Worm (Caenorhabditis elegans) whole organism, L4 larva: Measurements from ENCODE around the gene T11F9.14.
"Not testable (repeated sequence)": the region's sequence is repeated elsewhere in the genome, so short reads cannot be mapped to it uniquely, and the experiment has no call there.

Source experiments
- T26A8.4 ChIP-seq: fragments of 200-800 bp; sonication (Bioruptor generic); IDR thresholded peaks from 2 replicates; pipeline ENCODE4 v1.3.6; 2022; ENCODE audit warnings: missing genetic modification characterization, missing compliant biosample characterization
- Y48G9A.11 ChIP-seq: fragments of 200-800 bp; sonication (Bioruptor generic); IDR thresholded peaks from 2 replicates; pipeline ENCODE4 v1.3.6; 2022; ENCODE audit warnings: missing genetic modification reagents, missing genetic modification characterization, missing compliant biosample characterization
- daf-12 ChIP-seq: fragments of 150-350 bp; optimal IDR thresholded peaks from 2 replicates; lab custom pipeline; 2014; ENCODE audit warnings: missing biosample characterization, missing genetic modification reagents, missing genetic modification characterization
- daf-8 ChIP-seq: fragments of 200-800 bp; sonication (Bioruptor generic); IDR thresholded peaks from 2 replicates; pipeline ENCODE4 v1.3.6; 2022; ENCODE audit warnings: missing genetic modification characterization, missing compliant biosample characterization
- fos-1 ChIP-seq: fragments of 150-350 bp; optimal IDR thresholded peaks from 2 replicates; lab custom pipeline; 2014; ENCODE audit warnings: missing biosample characterization, missing genetic modification characterization
- hlh-11 ChIP-seq: fragments of 200-800 bp; sonication (Bioruptor generic); optimal IDR thresholded peaks from 2 replicates; lab custom pipeline; 2018; ENCODE audit warnings: mild to moderate bottlenecking, missing genetic modification characterization, missing compliant biosample characterization
- lim-7 ChIP-seq: fragments of 200-800 bp; sonication (Bioruptor generic); IDR thresholded peaks from 2 replicates; pipeline ENCODE4 v1.3.6; 2022; ENCODE audit warnings: missing genetic modification characterization, missing compliant biosample characterization
- nhr-10 ChIP-seq: fragments of 150-350 bp; optimal IDR thresholded peaks from 2 replicates; lab custom pipeline; 2014; ENCODE audit warnings: missing biosample characterization, missing genetic modification characterization
- nhr-11 ChIP-seq: fragments of 150-350 bp; optimal IDR thresholded peaks from 2 replicates; lab custom pipeline; 2014; ENCODE audit warnings: missing biosample characterization, missing genetic modification characterization
- nhr-76 ChIP-seq: fragments of 150-350 bp; optimal IDR thresholded peaks from 2 replicates; lab custom pipeline; 2014; ENCODE audit warnings: missing biosample characterization, missing genetic modification characterization
- pha-4 ChIP-seq, 2 experiments: fragments of 150-350 bp in 1 of 2; fragments of 200-800 bp in 1 of 2; sonication (Bioruptor generic) in 1 of 2; IDR thresholded peaks in 1 of 2; optimal IDR thresholded peaks in 1 of 2; 2 replicates each; pipeline versions ENCODE4 v1.3.6 to Lab custom; 2014 to 2022; ENCODE audit warnings: missing genetic modification characterization in 2 of 2, missing genetic modification reagents in 2 of 2, missing biosample characterization in 1 of 2, missing compliant biosample characterization in 1 of 2
- snpc-4 ChIP-seq: fragments of 150-350 bp; optimal IDR thresholded peaks from 2 replicates; lab custom pipeline; 2014; ENCODE audit warnings: missing biosample characterization, missing genetic modification characterization
- unc-62 ChIP-seq, 3 experiments: fragments of 150-350 bp in 1 of 3; sonication (generic microtip); optimal IDR thresholded peaks in 2 of 3; peaks in 1 of 3; 1 replicate in 1 of 3; 2 replicates in 2 of 3; lab custom pipeline; 2014 to 2017; ENCODE audit warnings: missing biosample characterization in 3 of 3, missing genetic modification characterization in 3 of 3, missing genetic modification reagents in 3 of 3, missing genotype in 1 of 3

DNA sequence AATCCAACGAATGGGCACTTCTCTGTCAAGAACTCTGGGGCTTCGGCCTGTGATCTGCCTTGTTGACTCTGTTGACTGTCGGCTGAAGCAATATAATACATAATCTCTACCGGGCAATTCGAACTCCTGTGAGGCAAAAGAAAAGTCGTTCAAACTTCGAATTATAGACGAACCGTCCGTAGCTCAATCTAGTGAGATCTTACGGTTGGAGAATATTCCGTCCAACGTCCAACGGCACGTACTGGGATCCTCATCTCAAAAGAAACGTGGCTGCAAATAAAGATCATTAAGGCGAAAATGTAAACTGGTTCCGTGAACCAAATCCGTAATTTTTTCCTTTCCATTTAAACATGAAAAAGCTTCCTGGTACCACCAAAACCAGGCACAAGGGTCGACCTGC lies at the start of gene T11F9.14:
- TF ChIP-seq daf-8 (GFP tag; lab: Robert Waterston, UW); hlh-11; daf-12 (tag; lab: Kevin White, UChicago); nhr-76; lim-7 (GFP tag; lab: Robert Waterston, UW); nhr-11; unc-62 (GFP tag; optimal IDR thresholded peaks at IDR 0.05 in 1 of 2; lab: Kevin White, UChicago); unc-62 (tag; optimal IDR thresholded peaks at IDR 0.05; lab: Kevin White, UChicago); snpc-4 (tag; lab: Kevin White, UChicago); Y48G9A.11; fos-1 (tag; lab: Kevin White, UChicago); nhr-10; T26A8.4; pha-4 (GFP tag; IDR thresholded peaks at IDR 0.05; lab: Robert Waterston, UW); pha-4 (tag; optimal IDR thresholded peaks at IDR 0.05; lab: Kevin White, UChicago): not testable (repeated sequence)
